Worm (Caenorhabditis elegans): ENCODE results near the gene F02C12.3.

ce11 chrX:13446418-13446817 is 49.6 kb downstream of the F02C12.3 start, which contains the start of gene set-8:
- no peak for TF ChIP-seq F49E8.2 (tag; optimal IDR thresholded peaks at IDR 0.05; ENCODE audit: borderline replicate concordance)
- no peak for TF ChIP-seq nhr-28 (tag; optimal IDR thresholded peaks at IDR 0.05)
- no peak for TF ChIP-seq ama-1 (optimal IDR thresholded peaks at IDR 0.05)
- no peak for TF ChIP-seq unc-62 (GFP tag; optimal IDR thresholded peaks at IDR 0.05 in 1 of 2)
- no peak for TF ChIP-seq unc-62 (tag; optimal IDR thresholded peaks at IDR 0.05)
- TF ChIP-seq nhr-77 (tag; optimal IDR thresholded peaks at IDR 0.05) = no peak
- TF ChIP-seq nhr-11 (tag; optimal IDR thresholded peaks at IDR 0.05) = no peak
- TF ChIP-seq zag-1 (tag; optimal IDR thresholded peaks at IDR 0.05) = no peak
- TF ChIP-seq aly-2 (tag; optimal IDR thresholded peaks at IDR 0.05) = no peak
- no peak for TF ChIP-seq ces-1 (GFP tag; optimal IDR thresholded peaks at IDR 0.05)
- TF ChIP-seq aha-1 (tag) = no peak
- no peak for TF ChIP-seq pha-4 (GFP tag; IDR thresholded peaks at IDR 0.05)
- no peak for TF ChIP-seq pha-4 (tag; optimal IDR thresholded peaks at IDR 0.05)
- TF ChIP-seq spr-3 (GFP tag; optimal IDR thresholded peaks at IDR 0.05) = no peak
